Fruit fly (Drosophila melanogaster) whole organism, embryonic: ENCODE measurements around the gene PpV.

Experiments
- Asciz ChIP-seq: fragments of 200-800 bp; sonication (Bioruptor generic); optimal IDR thresholded peaks from 2 replicates; lab custom pipeline; 2017; ENCODE audit warnings: missing biosample characterization, mild to moderate bottlenecking, missing genetic modification characterization, missing genetic modification reagents
- B-H1 ChIP-seq: fragments of 200-800 bp; sonication (Bioruptor generic); IDR thresholded peaks from 3 replicates; pipeline ENCODE4 v1.3.6; 2022; ENCODE audit warnings: missing biosample characterization, missing genetic modification characterization
- Blimp-1 ChIP-seq: fragments of 200-800 bp; sonication (Bioruptor generic); optimal IDR thresholded peaks from 3 replicates; lab custom pipeline; 2018; ENCODE audit warnings: missing biosample characterization, missing genetic modification characterization, mild to moderate bottlenecking, moderate library complexity, missing genetic modification reagents
- CG10274 ChIP-seq: fragments of 200-800 bp; sonication (Bioruptor generic); optimal IDR thresholded peaks from 3 replicates; lab custom pipeline; 2017; ENCODE audit warnings: missing biosample characterization, mild to moderate bottlenecking, missing genetic modification characterization
- CG10543 ChIP-seq: fragments of 200-800 bp; sonication (Bioruptor generic); optimal IDR thresholded peaks from 3 replicates; lab custom pipeline; 2017; ENCODE audit warnings: missing biosample characterization, mild to moderate bottlenecking, missing genetic modification characterization, moderate library complexity
- CG11085 ChIP-seq: fragments of 200-800 bp; sonication (Bioruptor generic); IDR thresholded peaks from 2 replicates; pipeline ENCODE4 v1.3.6; 2022; ENCODE audit warnings: missing biosample characterization, missing genetic modification characterization
- CG11504 ChIP-seq: fragments of 200-800 bp; sonication (Bioruptor generic); optimal IDR thresholded peaks from 3 replicates; lab custom pipeline; 2019; ENCODE audit warnings: missing biosample characterization, mild to moderate bottlenecking, missing genetic modification characterization, moderate library complexity
- CG14050 ChIP-seq: fragments of 200-800 bp; sonication (Bioruptor generic); IDR thresholded peaks from 3 replicates; pipeline ENCODE4 v1.3.6; 2022; ENCODE audit warnings: missing biosample characterization, missing genetic modification characterization
- CG14441 ChIP-seq: fragments of 200-800 bp; sonication (Bioruptor generic); IDR thresholded peaks from 2 replicates; pipeline ENCODE4 v1.3.6; 2022; ENCODE audit warnings: missing biosample characterization, missing genetic modification characterization
- CG1602 ChIP-seq: fragments of 200-800 bp; sonication (Bioruptor generic); optimal IDR thresholded peaks from 3 replicates; lab custom pipeline; 2016; ENCODE audit warnings: missing biosample characterization, missing genetic modification characterization
- CG17385 ChIP-seq: fragments of 200-800 bp; sonication (Bioruptor generic); optimal IDR thresholded peaks from 3 replicates; lab custom pipeline; 2018; ENCODE audit warnings: missing biosample characterization, mild to moderate bottlenecking, missing genetic modification characterization
- CG6813 ChIP-seq: fragments of 200-800 bp; sonication (Bioruptor generic); optimal IDR thresholded peaks from 2 replicates; lab custom pipeline; 2017; ENCODE audit warnings: missing biosample characterization, missing genetic modification characterization, mild to moderate bottlenecking, moderate library complexity, missing genetic modification reagents
- CG7987 ChIP-seq: fragments of 200-800 bp; sonication (Bioruptor generic); optimal IDR thresholded peaks from 2 replicates; lab custom pipeline; 2018; ENCODE audit warnings: missing biosample characterization, mild to moderate bottlenecking, missing genetic modification characterization, moderate library complexity
- CG8089 ChIP-seq: fragments of 200-800 bp; sonication (Bioruptor generic); optimal IDR thresholded peaks from 3 replicates; lab custom pipeline; 2016; ENCODE audit warnings: missing biosample characterization, missing genetic modification characterization
- CG8359 ChIP-seq: fragments of 200-800 bp; sonication (Bioruptor generic); optimal IDR thresholded peaks from 2 replicates; lab custom pipeline; 2017; ENCODE audit warnings: missing biosample characterization, mild to moderate bottlenecking, missing genetic modification characterization, borderline replicate concordance
- CG8388 ChIP-seq: fragments of 200-800 bp; sonication (Bioruptor generic); optimal IDR thresholded peaks from 2 replicates; lab custom pipeline; 2019; ENCODE audit warnings: missing biosample characterization, mild to moderate bottlenecking, missing genetic modification characterization, moderate library complexity
- Chrac-16 ChIP-seq: fragments of 200-800 bp; sonication (Bioruptor generic); optimal IDR thresholded peaks from 3 replicates; lab custom pipeline; 2016; ENCODE audit warnings: missing biosample characterization, missing genetic modification characterization
- Dad ChIP-seq: fragments of 200-800 bp; sonication (Bioruptor generic); optimal IDR thresholded peaks from 3 replicates; lab custom pipeline; 2016; ENCODE audit warnings: missing biosample characterization, missing genetic modification characterization
- Dfd ChIP-seq, 2 experiments: fragments of >200 bp; optimal IDR thresholded peaks; 2 replicates each; lab custom pipeline; 2017; ENCODE audit warnings: missing biosample characterization in 2 of 2, missing genetic modification characterization in 2 of 2
- Dref ChIP-seq: fragments of 200-800 bp; sonication (Bioruptor generic); IDR thresholded peaks from 2 replicates; pipeline ENCODE4 v1.3.6; 2022; ENCODE audit warnings: missing biosample characterization, missing genetic modification characterization
- Eip74EF ChIP-seq, 2 experiments: fragments of 200-800 bp in 1 of 2; fragments of >200 bp in 1 of 2; sonication (Bioruptor generic) in 1 of 2; optimal IDR thresholded peaks; 2 replicates each; lab custom pipeline; 2017 to 2019; ENCODE audit warnings: missing biosample characterization in 2 of 2, missing genetic modification characterization in 2 of 2, mild to moderate bottlenecking in 1 of 2, moderate library complexity in 1 of 2
- Ets65A ChIP-seq: fragments of 200-800 bp; sonication (Bioruptor generic); peaks from one replicate; lab custom pipeline; 2016; ENCODE audit warnings: missing biosample characterization, missing genetic modification characterization
- Hr51 ChIP-seq, 2 experiments: fragments of 200-800 bp; sonication (Bioruptor generic); optimal IDR thresholded peaks; 2 replicates in 1 of 2; 3 replicates in 1 of 2; lab custom pipeline; 2016 to 2018; ENCODE audit warnings: missing biosample characterization in 2 of 2, missing genetic modification characterization in 2 of 2, mild to moderate bottlenecking in 1 of 2, moderate library complexity in 1 of 2
- MTF-1 ChIP-seq: fragments of 200-800 bp; sonication (Bioruptor generic); optimal IDR thresholded peaks from 2 replicates; lab custom pipeline; 2018; ENCODE audit warnings: missing biosample characterization, mild to moderate bottlenecking, missing genetic modification characterization, borderline replicate concordance
- NK7.1 ChIP-seq: fragments of 200-800 bp; sonication (Bioruptor generic); optimal IDR thresholded peaks from 3 replicates; lab custom pipeline; 2016; ENCODE audit warnings: missing biosample characterization, missing genetic modification characterization
- Nf-YA ChIP-seq: fragments of 200-800 bp; sonication (Bioruptor generic); IDR thresholded peaks from 2 replicates; pipeline ENCODE4 v1.3.6; 2022; ENCODE audit warnings: missing biosample characterization, missing genetic modification characterization
- Optix ChIP-seq: fragments of 200-800 bp; sonication (Bioruptor generic); IDR thresholded peaks from 3 replicates; pipeline ENCODE4 v1.3.6; 2022; ENCODE audit warnings: missing biosample characterization, missing genetic modification characterization
- Ptx1 ChIP-seq: fragments of 200-800 bp; sonication (Bioruptor generic); IDR thresholded peaks from 2 replicates; pipeline ENCODE4 v1.3.6; 2022; ENCODE audit warnings: missing biosample characterization, missing genetic modification characterization
- Sox102F ChIP-seq: fragments of 200-800 bp; sonication (Bioruptor generic); optimal IDR thresholded peaks from 2 replicates; lab custom pipeline; 2018; ENCODE audit warnings: missing biosample characterization, mild to moderate bottlenecking, missing genetic modification characterization, moderate library complexity
- Ssrp ChIP-seq: fragments of 200-800 bp; sonication (Bioruptor generic); optimal IDR thresholded peaks from 2 replicates; lab custom pipeline; 2018; ENCODE audit warnings: missing biosample characterization, mild to moderate bottlenecking, missing genetic modification characterization, moderate library complexity
- Taf1 ChIP-seq: fragments of 200-800 bp; sonication (Bioruptor generic); IDR thresholded peaks from 2 replicates; pipeline ENCODE4 v1.3.6; 2022; ENCODE audit warnings: missing biosample characterization, missing genetic modification characterization
- bsh ChIP-seq, 2 experiments: fragments of 200-800 bp; sonication (Bioruptor generic); optimal IDR thresholded peaks; 2 replicates each; lab custom pipeline; 2017 to 2018; ENCODE audit warnings: mild to moderate bottlenecking in 2 of 2, missing biosample characterization in 2 of 2, missing genetic modification characterization in 2 of 2, moderate library complexity in 1 of 2
- ci ChIP-seq: fragments of 200-800 bp; sonication (Bioruptor generic); IDR thresholded peaks from 3 replicates; pipeline ENCODE4 v1.3.6; 2022; ENCODE audit warnings: missing biosample characterization, missing genetic modification characterization
- dimm ChIP-seq: fragments of 200-800 bp; sonication (Bioruptor generic); IDR thresholded peaks from 2 replicates; pipeline ENCODE4 v1.3.6; 2022; ENCODE audit warnings: missing biosample characterization, missing genetic modification characterization
- dm ChIP-seq: fragments of 200-800 bp; sonication (Bioruptor generic); optimal IDR thresholded peaks from 3 replicates; lab custom pipeline; 2016; ENCODE audit warnings: missing biosample characterization, missing genetic modification characterization
- hkb ChIP-seq, 2 experiments: fragments of 200-800 bp in 1 of 2; fragments of >200 bp in 1 of 2; sonication (Bioruptor generic) in 1 of 2; IDR thresholded peaks in 1 of 2; optimal IDR thresholded peaks in 1 of 2; 2 replicates each; pipeline versions ENCODE4 v1.3.6 to Lab custom; 2017 to 2022; ENCODE audit warnings: missing biosample characterization in 1 of 2, missing genetic modification characterization in 1 of 2
- lab ChIP-seq: fragments of 200-800 bp; sonication (Bioruptor generic); optimal IDR thresholded peaks from 3 replicates; lab custom pipeline; 2017; ENCODE audit warnings: missing biosample characterization, missing genetic modification characterization, mild to moderate bottlenecking, moderate library complexity, missing genetic modification reagents
- lbe ChIP-seq: fragments of 200-800 bp; sonication (Bioruptor generic); optimal IDR thresholded peaks from 2 replicates; lab custom pipeline; 2016; ENCODE audit warnings: missing biosample characterization, mild to moderate bottlenecking, missing genetic modification characterization
- lmd ChIP-seq: fragments of 200-800 bp; sonication (Bioruptor generic); IDR thresholded peaks from 2 replicates; pipeline ENCODE4 v1.3.6; 2022; ENCODE audit warnings: missing biosample characterization, missing genetic modification characterization
- oc ChIP-seq: fragments of 200-800 bp; sonication (Bioruptor generic); optimal IDR thresholded peaks from 2 replicates; lab custom pipeline; 2018; ENCODE audit warnings: missing biosample characterization, mild to moderate bottlenecking, missing genetic modification characterization, moderate library complexity
- otp ChIP-seq: fragments of 200-800 bp; sonication (Bioruptor generic); IDR thresholded peaks from 3 replicates; pipeline ENCODE4, ENCODE4 v1.3.6; 2022; ENCODE audit warnings: missing biosample characterization, missing genetic modification characterization
- ranshi ChIP-seq: fragments of 200-800 bp; sonication (Bioruptor generic); IDR thresholded peaks from 2 replicates; pipeline ENCODE4 v1.3.6; 2022; ENCODE audit warnings: missing biosample characterization, missing genetic modification characterization
- row ChIP-seq: fragments of 200-800 bp; sonication (Bioruptor generic); IDR thresholded peaks from 3 replicates; pipeline ENCODE4 v1.3.6; 2022; ENCODE audit warnings: missing biosample characterization, missing genetic modification characterization
- seq ChIP-seq: fragments of 200-800 bp; sonication (Bioruptor generic); IDR thresholded peaks from 2 replicates; pipeline ENCODE4 v1.3.6; 2022; ENCODE audit warnings: missing biosample characterization, missing genetic modification characterization
- slou ChIP-seq: fragments of 200-800 bp; sonication (Bioruptor generic); optimal IDR thresholded peaks from 3 replicates; lab custom pipeline; 2016; ENCODE audit warnings: missing biosample characterization, missing genetic modification characterization
- ssp ChIP-seq: fragments of 200-800 bp; sonication (Bioruptor generic); IDR thresholded peaks from 2 replicates; pipeline ENCODE4 v1.3.6; 2022; ENCODE audit warnings: missing biosample characterization, missing genetic modification characterization
- tup ChIP-seq: fragments of 200-800 bp; sonication (Bioruptor generic); optimal IDR thresholded peaks from 2 replicates; lab custom pipeline; 2016; ENCODE audit warnings: missing biosample characterization, mild to moderate bottlenecking, missing genetic modification characterization, moderate library complexity

Gene PpV

DNA sequence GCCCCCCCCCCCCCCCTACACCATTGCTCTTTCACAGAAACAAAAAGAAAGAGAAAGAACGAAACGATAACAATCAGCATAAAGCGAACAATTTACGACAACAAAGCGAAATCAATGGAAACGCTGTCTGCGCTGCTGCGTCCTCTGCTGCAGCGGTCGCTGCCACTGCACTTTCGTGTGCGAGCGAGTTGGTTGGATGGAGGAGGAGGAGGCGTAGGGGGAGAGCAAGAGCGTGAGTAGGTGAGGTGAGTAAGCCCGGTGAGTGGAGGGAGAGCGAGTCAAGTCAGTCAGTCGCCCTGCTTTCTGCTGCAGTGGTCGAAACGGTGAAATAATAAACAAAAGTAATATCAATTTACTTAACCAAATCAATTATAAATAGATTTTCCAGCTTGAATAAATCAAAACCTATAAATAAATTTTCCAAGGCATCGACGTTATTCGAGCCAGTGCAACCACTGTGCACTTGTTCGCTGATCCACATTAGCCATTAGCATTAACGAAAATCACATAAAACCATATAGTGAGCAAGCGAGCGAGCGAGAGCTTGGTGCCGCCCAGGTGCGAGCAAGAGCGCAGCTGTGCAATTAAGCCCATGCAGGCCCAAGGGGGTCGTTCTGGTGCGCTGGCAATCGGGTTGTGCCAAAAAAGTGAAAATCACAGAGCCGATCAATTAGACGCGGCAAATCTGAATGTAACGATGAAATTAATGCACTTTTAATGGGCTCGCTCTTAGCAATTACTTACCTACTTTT lies 28.8 kb downstream of the PpV start (continued):
- TF ChIP-seq CG11504 (peak; percentile 32), Chrac-16 (GFP tag; lab: Kevin White, UChicago) (no peak), CG6813 (GFP tag; lab: Kevin White, UChicago) (no peak), Dfd (GFP tag; optimal IDR thresholded peaks at IDR 0.05; lab: Kevin White, UChicago) (no peak), CG14441 (GFP tag; lab: Robert Waterston, UW) (peak; percentile 63; the same call in 1 of the 2 replicates), CG10274 (GFP tag; lab: Kevin White, UChicago) (no peak), otp (GFP tag; lab: Robert Waterston, UW) (peak; percentile 76), tup (GFP tag; lab: Kevin White, UChicago) (peak; percentile 13), ssp (GFP tag; lab: Robert Waterston, UW) (peak; percentile 41; the same call in 1 of the 2 replicates), oc (tag; lab: Kevin White, UChicago) (peak; percentile 38), CG14050 (peak; percentile 48; the same call in 1 of the 3 replicates), Dad (GFP tag; lab: Kevin White, UChicago) (peak; percentile 13), Ets65A (peak; percentile 13), Sox102F (GFP tag; lab: Kevin White, UChicago) (peak; percentile 63), CG17385 (GFP tag; lab: Kevin White, UChicago) (peak; percentile 25), NK7.1 (GFP tag; lab: Kevin White, UChicago) (no peak), CG1602 (GFP tag; lab: Kevin White, UChicago) (no peak), MTF-1 (GFP tag; lab: Kevin White, UChicago) (peak; percentile 11), Ptx1 (GFP tag; lab: Robert Waterston, UW) (peak; percentile 78), lab (GFP tag; lab: Kevin White, UChicago) (peak; percentile 4), Blimp-1 (GFP tag; lab: Kevin White, UChicago) (peak; percentile 43), hkb (optimal IDR thresholded peaks at IDR 0.05; lab: Kevin White, UChicago) (no peak), hkb (GFP tag; IDR thresholded peaks at IDR 0.05; lab: Robert Waterston, UW) (peak; percentile 77), CG8388 (peak; percentile 33), Nf-YA (0 out of 2 replicates have a peak, but pooled peaks have one; percentile 50), ranshi (GFP tag; lab: Robert Waterston, UW) (peak; percentile 55; the same call in 1 of the 2 replicates), bsh (GFP tag; optimal IDR thresholded peaks at IDR 0.05; lab: Kevin White, UChicago) (peak in 1 of 2 experiments; percentile 62), dm (no peak), ci (peak; percentile 91), Eip74EF (GFP tag; optimal IDR thresholded peaks at IDR 0.05; lab: Kevin White, UChicago) (peak in 1 of 2 experiments; percentile 13), Taf1 (no peak), slou (GFP tag; lab: Kevin White, UChicago) (no peak), Hr51 (GFP tag; optimal IDR thresholded peaks at IDR 0.05; lab: Kevin White, UChicago) (peak in 1 of 2 experiments; percentile 27), Asciz (GFP tag; lab: Kevin White, UChicago) (no peak), CG8089 (peak; percentile 9), lmd (peak; percentile 46; the same call in 1 of the 2 replicates), CG10543 (GFP tag; lab: Kevin White, UChicago) (no peak), dimm (GFP tag; lab: Robert Waterston, UW) (0 out of 2 replicates have a peak, but pooled peaks have one; percentile 25), CG7987 (GFP tag; lab: Kevin White, UChicago) (no peak), Dref (GFP tag; lab: Robert Waterston, UW) (no peak), row (GFP tag; lab: Robert Waterston, UW) (peak; percentile 56), lbe (GFP tag; lab: Kevin White, UChicago) (peak; percentile 91), CG8359 (GFP tag; lab: Kevin White, UChicago) (no peak), CG11085 (GFP tag; lab: Robert Waterston, UW) (no peak), Optix (peak; percentile 80), B-H1 (GFP tag; lab: Robert Waterston, UW) (peak; percentile 24; the same call in 1 of the 3 replicates), Ssrp (tag; lab: Kevin White, UChicago) (peak; percentile 9), seq (no peak)
